Fruit fly (Drosophila melanogaster) whole organism, pupa: Measurements from ENCODE around the gene CG43221.

Experiments used
- CG10348 ChIP-seq: fragments of 200-800 bp; sonication (Bioruptor generic); IDR thresholded peaks from 2 replicates; pipeline ENCODE4 v1.3.6; 2022; ENCODE audit warnings: missing biosample characterization, missing genetic modification characterization
- CG12605 ChIP-seq: fragments of 200-800 bp; sonication (Bioruptor generic); IDR thresholded peaks from 2 replicates; pipeline ENCODE4 v1.3.6; 2022; ENCODE audit warnings: missing biosample characterization, missing genetic modification characterization
- CG13204 ChIP-seq: fragments of 200-800 bp; sonication (Bioruptor generic); optimal IDR thresholded peaks from 2 replicates; lab custom pipeline; 2018; ENCODE audit warnings: missing biosample characterization, mild to moderate bottlenecking, missing genetic modification characterization, moderate library complexity
- CG14655 ChIP-seq: fragments of 200-800 bp; sonication (Bioruptor generic); optimal IDR thresholded peaks from 3 replicates; lab custom pipeline; 2017; ENCODE audit warnings: mild to moderate bottlenecking, missing biosample characterization, missing genetic modification reagents, missing genetic modification characterization
- CG15710 ChIP-seq: fragments of 200-800 bp; sonication (Bioruptor generic); optimal IDR thresholded peaks from 2 replicates; lab custom pipeline; 2018; ENCODE audit warnings: missing biosample characterization, mild to moderate bottlenecking, missing genetic modification characterization, moderate library complexity
- CG17806 ChIP-seq: fragments of 200-800 bp; sonication (Bioruptor generic); optimal IDR thresholded peaks from 2 replicates; lab custom pipeline; 2018; ENCODE audit warnings: missing biosample characterization, mild to moderate bottlenecking, missing genetic modification characterization, moderate library complexity
- CG32121 ChIP-seq: fragments of 200-800 bp; sonication (Bioruptor generic); IDR thresholded peaks from 2 replicates; pipeline ENCODE4 v1.3.6; 2022; ENCODE audit warnings: missing biosample characterization, missing genetic modification characterization
- CG34367 ChIP-seq: fragments of 200-800 bp; sonication (Bioruptor generic); optimal IDR thresholded peaks from 2 replicates; lab custom pipeline; 2018; ENCODE audit warnings: missing biosample characterization, mild to moderate bottlenecking, missing genetic modification characterization
- CG4496 ChIP-seq: fragments of 200-800 bp; sonication (Bioruptor generic); IDR thresholded peaks from 3 replicates; pipeline ENCODE4 v1.3.6; 2022; ENCODE audit warnings: missing biosample characterization, missing genetic modification characterization
- CG8159 ChIP-seq: fragments of 200-800 bp; sonication (Bioruptor generic); optimal IDR thresholded peaks from 3 replicates; lab custom pipeline; 2018; ENCODE audit warnings: missing biosample characterization, mild to moderate bottlenecking, missing genetic modification characterization, moderate library complexity
- CG8301 ChIP-seq: fragments of 200-800 bp; sonication (Bioruptor generic); optimal IDR thresholded peaks from 2 replicates; lab custom pipeline; 2018; ENCODE audit warnings: missing biosample characterization, mild to moderate bottlenecking, missing genetic modification characterization
- CG9948 ChIP-seq: fragments of 200-800 bp; sonication (Bioruptor generic); optimal IDR thresholded peaks from 2 replicates; lab custom pipeline; 2018; ENCODE audit warnings: missing biosample characterization, mild to moderate bottlenecking, missing genetic modification characterization, moderate library complexity
- D1 ChIP-seq: fragments of 200-800 bp; sonication (Bioruptor generic); optimal IDR thresholded peaks from 2 replicates; lab custom pipeline; 2018; ENCODE audit warnings: missing biosample characterization, mild to moderate bottlenecking, missing genetic modification characterization, moderate library complexity
- EcR ChIP-seq: fragments of 200-800 bp; sonication (Bioruptor generic); optimal IDR thresholded peaks from 3 replicates; lab custom pipeline; 2019; ENCODE audit warnings: missing biosample characterization, missing genetic modification characterization, mild to moderate bottlenecking, moderate library complexity, missing genetic modification reagents
- Ets98B ChIP-seq: fragments of 200-800 bp; sonication (Bioruptor generic); IDR thresholded peaks from 2 replicates; pipeline ENCODE4 v1.3.6; 2022; ENCODE audit warnings: missing biosample characterization, missing genetic modification characterization
- Pif1A ChIP-seq: fragments of 200-800 bp; sonication (Bioruptor generic); optimal IDR thresholded peaks from 3 replicates; lab custom pipeline; 2016; ENCODE audit warnings: missing biosample characterization, missing genetic modification characterization
- Pif1B ChIP-seq: fragments of 200-800 bp; sonication (Bioruptor generic); optimal IDR thresholded peaks from 3 replicates; lab custom pipeline; 2016; ENCODE audit warnings: missing biosample characterization, missing genetic modification characterization
- Snoo ChIP-seq: fragments of 200-800 bp; sonication (Bioruptor generic); optimal IDR thresholded peaks from 3 replicates; lab custom pipeline; 2017; ENCODE audit warnings: missing biosample characterization, mild to moderate bottlenecking, missing genetic modification characterization, inconsistent platforms
- fd96Ca ChIP-seq: fragments of 200-800 bp; sonication (Bioruptor generic); IDR thresholded peaks from 3 replicates; pipeline ENCODE4 v1.3.6; 2022; ENCODE audit warnings: missing biosample characterization, missing genetic modification characterization
- gl ChIP-seq: fragments of 200-800 bp; sonication (Bioruptor generic); optimal IDR thresholded peaks from 2 replicates; lab custom pipeline; 2018; ENCODE audit warnings: missing biosample characterization, mild to moderate bottlenecking, missing genetic modification characterization
- rn ChIP-seq: fragments of 200-800 bp; sonication (Bioruptor generic); IDR thresholded peaks from 2 replicates; pipeline ENCODE4 v1.3.6; 2022; ENCODE audit warnings: missing biosample characterization, missing genetic modification characterization

The CG43221 gene

DNA sequence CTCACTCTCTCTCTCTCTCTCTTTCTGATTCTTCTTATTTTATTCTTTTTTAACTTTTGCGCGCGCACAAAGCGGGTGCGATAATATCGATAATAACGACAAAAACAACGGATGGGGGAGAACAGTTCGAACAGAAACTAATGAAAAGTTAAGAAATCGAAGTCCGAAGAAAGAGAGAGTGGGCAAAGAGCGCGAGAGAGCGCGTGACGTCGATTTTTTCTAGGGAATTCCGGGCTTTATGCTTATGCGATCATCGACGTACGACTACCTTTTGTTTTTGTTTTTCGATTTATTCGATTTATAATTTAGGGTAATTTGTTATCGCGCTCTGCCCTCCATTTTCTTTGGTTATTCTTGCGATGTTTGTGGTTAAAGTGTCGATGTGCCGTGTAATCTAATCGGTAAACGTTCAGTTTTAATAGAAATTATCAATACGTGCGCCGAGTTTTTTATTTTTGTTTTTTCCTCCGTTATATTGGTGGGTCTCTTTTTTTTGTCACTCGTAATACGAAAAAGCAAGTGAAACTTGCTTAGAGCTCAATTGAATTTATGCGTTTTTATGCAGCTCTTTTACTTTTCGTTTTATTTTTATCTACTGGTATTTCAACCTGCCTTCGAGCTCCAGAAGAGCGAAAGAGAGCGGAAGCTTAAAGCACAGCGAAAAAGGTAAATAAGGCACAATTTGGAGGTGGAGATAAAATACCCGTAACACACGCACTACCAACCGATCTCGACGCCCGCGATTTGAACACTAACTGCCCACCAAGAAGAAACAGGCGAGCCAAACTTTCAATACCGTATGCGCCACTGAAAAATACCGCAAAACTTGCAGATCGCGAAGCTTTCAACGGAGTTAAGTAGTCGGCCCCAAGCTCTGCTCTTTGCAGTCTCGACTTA is 35.7 kb upstream of the CG43221 start, which contains the start of gene dl:
dl (minus strand) TSS at position 757 of the 897 bp plus-strand sequence.
- TF ChIP-seq Ets98B (GFP tag; lab: Robert Waterston, UW) (peak; percentile 43), CG8159 (tag; lab: Kevin White, UChicago) (no peak), CG8301 (tag; lab: Kevin White, UChicago) (peak; percentile 68), Snoo (tag; lab: Kevin White, UChicago) (no peak), rn (peak; percentile 62), CG32121 (GFP tag; lab: Robert Waterston, UW) (peak; percentile 68), D1 (tag; lab: Kevin White, UChicago) (no peak), CG12605 (GFP tag; lab: Robert Waterston, UW) (peak; percentile 62; the same call in 1 of the 2 replicates), CG15710 (tag; lab: Kevin White, UChicago) (peak; percentile 27), fd96Ca (GFP tag; lab: Robert Waterston, UW) (peak; percentile 77), CG9948 (tag; lab: Kevin White, UChicago) (peak; percentile 31), Pif1A (GFP tag; lab: Kevin White, UChicago) (peak; percentile 42), CG17806 (tag; lab: Kevin White, UChicago) (peak; percentile 7), Pif1B (GFP tag; lab: Kevin White, UChicago) (peak; percentile 50), CG14655 (GFP tag; lab: Kevin White, UChicago) (peak; percentile 69), gl (peak; percentile 14), EcR (peak; percentile 22), CG34367 (no peak), CG4496 (GFP tag; lab: Robert Waterston, UW) (peak; percentile 33; the same call in 2 of the 3 replicates)

DNA sequence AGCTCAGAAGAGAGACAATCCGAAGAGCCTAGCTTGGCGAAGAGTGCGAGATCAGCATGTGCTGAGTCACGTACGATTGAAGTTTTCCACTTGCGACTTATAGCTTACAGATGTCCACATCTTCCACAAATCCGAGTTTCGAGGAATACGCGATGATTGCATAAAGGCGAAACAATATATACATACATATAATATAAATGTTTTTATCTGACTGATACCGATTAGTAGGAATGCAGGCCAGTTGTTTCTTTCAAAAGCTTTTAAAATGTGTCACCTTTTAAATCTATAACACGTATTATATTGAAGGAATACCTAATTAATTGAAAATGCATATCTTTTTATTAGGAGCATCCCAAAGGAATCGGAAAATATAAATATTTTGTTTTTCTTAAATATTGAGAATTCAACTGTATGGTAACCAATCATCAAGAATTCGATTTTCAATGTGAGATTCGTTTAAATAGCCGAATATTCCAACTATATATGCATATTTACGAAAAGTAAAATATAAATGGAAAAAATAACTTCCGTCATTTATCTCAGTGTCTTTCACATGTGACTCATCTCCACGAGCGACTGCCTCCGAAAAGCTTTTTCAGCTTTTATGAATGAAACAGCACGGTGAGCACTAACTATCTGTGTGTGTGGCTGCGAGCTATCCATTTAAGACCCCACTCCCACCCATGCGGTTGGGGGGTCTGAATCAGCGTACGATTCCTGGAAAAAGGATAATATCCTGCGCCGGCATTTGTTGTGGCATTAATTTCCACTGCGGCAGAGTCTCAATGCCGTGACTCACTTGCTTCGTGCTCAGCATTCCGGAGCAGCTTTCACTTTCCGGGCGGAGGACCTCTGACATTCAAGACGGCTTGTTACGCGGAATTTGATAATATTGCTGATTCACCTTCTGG is 34.8 kb upstream of the CG43221 start:
- TF ChIP-seq CG8159 (tag; lab: Kevin White, UChicago) (peak; percentile 80), CG17806 (tag; lab: Kevin White, UChicago) (peak; percentile 74), Pif1A (GFP tag; lab: Kevin White, UChicago) (peak; percentile 59), Ets98B (GFP tag; lab: Robert Waterston, UW) (no peak; the same call in 1 of the 2 replicates), CG15710 (tag; lab: Kevin White, UChicago) (peak; percentile 63), CG4496 (GFP tag; lab: Robert Waterston, UW) (peak; percentile 78), rn (no peak), fd96Ca (GFP tag; lab: Robert Waterston, UW) (no peak), CG14655 (GFP tag; lab: Kevin White, UChicago) (peak; percentile 69), EcR (no peak), gl (peak; percentile 12), CG8301 (tag; lab: Kevin White, UChicago) (peak; percentile 64), CG9948 (tag; lab: Kevin White, UChicago) (peak; percentile 59), Pif1B (GFP tag; lab: Kevin White, UChicago) (peak; percentile 58), CG34367 (peak; percentile 36), Snoo (tag; lab: Kevin White, UChicago) (peak; percentile 60), CG13204 (GFP tag; lab: Kevin White, UChicago) (no peak), CG12605 (GFP tag; lab: Robert Waterston, UW) (peak; percentile 13; the same call in 1 of the 2 replicates), CG32121 (GFP tag; lab: Robert Waterston, UW) (peak; percentile 73), D1 (tag; lab: Kevin White, UChicago) (peak; percentile 52), CG10348 (GFP tag; lab: Robert Waterston, UW) (no peak)

DNA sequence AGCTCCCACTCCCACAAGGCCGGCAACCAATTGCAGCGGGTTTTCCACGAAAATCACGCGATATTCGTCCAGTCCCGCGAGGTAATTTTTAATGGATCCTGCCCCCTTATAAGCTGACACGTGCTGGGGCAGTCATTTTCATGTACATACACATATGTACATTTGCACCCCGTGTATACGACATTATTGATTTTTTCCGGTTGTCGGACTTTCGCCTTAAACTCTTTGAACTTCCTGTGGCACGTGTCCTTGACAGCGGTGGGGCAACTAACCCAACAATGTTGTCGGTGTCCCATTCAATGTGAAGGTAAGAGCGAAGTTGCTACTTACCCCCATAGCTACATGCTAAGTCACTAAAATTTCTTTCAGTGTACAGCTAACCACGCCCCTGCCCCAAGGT is 33.5 kb upstream of the CG43221 start:
- TF ChIP-seq CG15710 (tag; lab: Kevin White, UChicago) (no peak), CG17806 (tag; lab: Kevin White, UChicago) (no peak), EcR (no peak)
- TF ChIP-seq, all 21 proteins: peak for 0

DNA sequence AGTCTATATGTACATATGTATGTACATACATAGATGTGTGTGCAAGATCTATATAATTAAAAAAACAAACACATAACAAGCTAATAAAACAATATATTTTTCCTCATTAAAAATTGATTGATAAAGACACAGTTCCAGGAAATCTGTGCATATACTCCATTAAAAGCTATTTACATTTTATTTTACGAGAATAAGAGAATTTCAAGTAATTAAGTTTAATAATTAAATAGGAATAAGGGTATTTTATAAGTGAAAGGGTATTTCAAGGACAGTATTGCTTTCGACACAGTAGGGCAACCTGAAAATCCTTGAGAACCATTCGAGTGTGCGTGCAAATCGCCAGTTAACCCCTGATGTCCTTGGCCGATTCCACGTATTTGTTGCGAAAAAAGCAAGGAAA is 32.9 kb upstream of the CG43221 start, which contains the start of gene CG5050:
CG5050 (plus strand) TSS at position 301 of the 400 bp plus-strand sequence.
- TF ChIP-seq fd96Ca (GFP tag; lab: Robert Waterston, UW): no peak
- TF ChIP-seq CG8301 (tag; lab: Kevin White, UChicago): no peak
- TF ChIP-seq rn: no peak
- TF ChIP-seq D1 (tag; lab: Kevin White, UChicago): no peak
- no peak for TF ChIP-seq CG34367
- no peak for TF ChIP-seq CG9948 (tag; lab: Kevin White, UChicago)
- TF ChIP-seq CG32121 (GFP tag; lab: Robert Waterston, UW): no peak
- TF ChIP-seq Snoo (tag; lab: Kevin White, UChicago): no peak
- no peak for TF ChIP-seq CG10348 (GFP tag; lab: Robert Waterston, UW)
- no peak for TF ChIP-seq CG14655 (GFP tag; lab: Kevin White, UChicago)
- no peak for TF ChIP-seq CG15710 (tag; lab: Kevin White, UChicago)
- TF ChIP-seq CG8159 (tag; lab: Kevin White, UChicago): no peak
- TF ChIP-seq gl: no peak
- TF ChIP-seq, all 21 proteins: peak for 0
